Fruit fly (Drosophila melanogaster): Measurements from ENCODE around the gene RtGEF.

The RtGEF gene

dm6 chr2L:20322013-20322638, 28.1 kb upstream of the RtGEF start (continued):
- no peak for TF ChIP-seq Opbp (GFP tag; IDR thresholded peaks at IDR 0.05; ENCODE audit: partially characterized antibody)
- TF ChIP-seq tna (GFP tag; IDR thresholded peaks at IDR 0.05; ENCODE audit: partially characterized antibody), result no peak
- TF ChIP-seq ap (GFP tag; IDR thresholded peaks at IDR 0.05), result no peak
- TF ChIP-seq Awh (GFP tag; IDR thresholded peaks at IDR 0.05), result 0 out of 2 replicates have a peak, but pooled peaks have one; percentile 10
- no peak for TF ChIP-seq CG3726 (GFP tag; IDR thresholded peaks at IDR 0.05)
- TF ChIP-seq CG3838 (GFP tag; optimal IDR thresholded peaks at IDR 0.05), result no peak

- peak; percentile 73 for TF ChIP-seq cwo (GFP tag; optimal IDR thresholded peaks at IDR 0.05)
- TF ChIP-seq lab (GFP tag; optimal IDR thresholded peaks at IDR 0.05), result no peak
- TF ChIP-seq exex (tag; optimal IDR thresholded peaks at IDR 0.05), result peak; percentile 50
- TF ChIP-seq CG6654 (GFP tag; optimal IDR thresholded peaks at IDR 0.05), result no peak
- no peak for TF ChIP-seq hbn (GFP tag; IDR thresholded peaks at IDR 0.05; ENCODE audit: partially characterized antibody)
- TF ChIP-seq CG3847 (GFP tag; IDR thresholded peaks at IDR 0.05), result no peak
- peak in 1 of 2 experiments; percentile 38 for TF ChIP-seq Pdp1 (GFP tag; optimal IDR thresholded peaks at IDR 0.05)
- no peak for TF ChIP-seq hth (optimal IDR thresholded peaks at IDR 0.05)
- peak; percentile 57 for TF ChIP-seq mirr (GFP tag; optimal IDR thresholded peaks at IDR 0.05)
Measured at dm6 chr2L:20325383-20325782, 24.9 kb upstream of the RtGEF start.

dm6 chr2L:20326317-20326716, 23.9 kb upstream of the RtGEF start:
- TF ChIP-seq phol (tag; optimal IDR thresholded peaks at IDR 0.05) (peak; percentile 85), TFAM (GFP tag; optimal IDR thresholded peaks at IDR 0.05) (peak; percentile 24), gcm2 (GFP tag; optimal IDR thresholded peaks at IDR 0.05) (no peak), B-H1 (GFP tag; IDR thresholded peaks at IDR 0.05) (peak; percentile 84), btn (GFP tag; optimal IDR thresholded peaks at IDR 0.05) (peak; percentile 72), dmrt11E (tag; optimal IDR thresholded peaks at IDR 0.05) (peak; percentile 69), hth (optimal IDR thresholded peaks at IDR 0.05) (no peak), Oaz (GFP tag; IDR thresholded peaks at IDR 0.05) (no peak), Hr51 (GFP tag; optimal IDR thresholded peaks at IDR 0.05) (peak; percentile 15 to 55), CG3065 (GFP tag; optimal IDR thresholded peaks at IDR 0.05) (peak; percentile 4), pan (optimal IDR thresholded peaks at IDR 0.05) (no peak), pan (GFP tag; optimal IDR thresholded peaks at IDR 0.05 in 1 of 2, IDR thresholded peaks at IDR 0.05 in 1 of 2) (peak in 1 of 2 experiments; percentile 91), CG11695 (GFP tag; IDR thresholded peaks at IDR 0.05) (peak; percentile 74), Sox102F (GFP tag; optimal IDR thresholded peaks at IDR 0.05) (peak; percentile 67), CG2712 (tag; optimal IDR thresholded peaks at IDR 0.05) (peak; percentile 89), Nf-YC (tag; optimal IDR thresholded peaks at IDR 0.05) (no peak), slp2 (GFP tag; optimal IDR thresholded peaks at IDR 0.05) (no peak), CG7963 (GFP tag; IDR thresholded peaks at IDR 0.05; ENCODE audit: partially characterized antibody) (0 out of 3 replicates have a peak, but pooled peaks have one; percentile 18), Bteb2 (GFP tag; optimal IDR thresholded peaks at IDR 0.05) (no peak), Deaf1 (tag; optimal IDR thresholded peaks at IDR 0.05) (no peak), pho (GFP tag; optimal IDR thresholded peaks at IDR 0.05) (no peak), CG13296 (GFP tag; optimal IDR thresholded peaks at IDR 0.05) (peak; percentile 42), cato (GFP tag; optimal IDR thresholded peaks at IDR 0.05; ENCODE audit: borderline replicate concordance) (peak; percentile 15), CG2116 (GFP tag; optimal IDR thresholded peaks at IDR 0.05) (peak; percentile 2), CTCF (GFP tag; optimal IDR thresholded peaks at IDR 0.05) (peak; percentile 31), Doc2 (GFP tag; IDR thresholded peaks at IDR 0.05) (no peak), CG12942 (GFP tag; optimal IDR thresholded peaks at IDR 0.05) (peak; percentile 13), Xrp1 (GFP tag; IDR thresholded peaks at IDR 0.05) (peak; percentile 94), dm (GFP tag; optimal IDR thresholded peaks at IDR 0.05) (peak; percentile 39), CG1529 (GFP tag; optimal IDR thresholded peaks at IDR 0.05) (peak; percentile 47), Fer1 (GFP tag; optimal IDR thresholded peaks at IDR 0.05) (peak; percentile 71), C15 (GFP tag; IDR thresholded peaks at IDR 0.05) (0 out of 3 replicates have a peak, but pooled peaks have one; percentile 31), Drgx (GFP tag; IDR thresholded peaks at IDR 0.05) (peak; percentile 95), Hmr (GFP tag; optimal IDR thresholded peaks at IDR 0.05) (peak; percentile 47)
